Fruit fly (Drosophila melanogaster): ENCODE data around the gene CG11555.

CG11555 gene

dm6 chr2L:294452-295362 is 21.1 kb downstream of the CG11555 start, which contains the start of the genes U2af38 and Stip1 (continued):
- TF ChIP-seq ssp (GFP tag; IDR thresholded peaks at IDR 0.05) (0 out of 2 replicates have a peak, but pooled peaks have one; percentile 12), Nf-YB (GFP tag; optimal IDR thresholded peaks at IDR 0.05) (no peak), CG4617 (GFP tag; optimal IDR thresholded peaks at IDR 0.05; ENCODE audit: borderline replicate concordance) (peak; percentile 51), trem (tag; optimal IDR thresholded peaks at IDR 0.05) (peak; percentile 76), dmrt99B (tag; optimal IDR thresholded peaks at IDR 0.05) (no peak), bigmax (GFP tag; optimal IDR thresholded peaks at IDR 0.05) (peak; percentile 55), gem (tag; optimal IDR thresholded peaks at IDR 0.05) (peak; percentile 50), odd (GFP tag; optimal IDR thresholded peaks at IDR 0.05) (no peak), ERR (GFP tag; optimal IDR thresholded peaks at IDR 0.05) (no peak), Adf1 (GFP tag; IDR thresholded peaks at IDR 0.05) (no peak), CG4854 (GFP tag; optimal IDR thresholded peaks at IDR 0.05) (no peak), Atf6 (GFP tag; IDR thresholded peaks at IDR 0.05) (0 out of 2 replicates have a peak, but pooled peaks have one; percentile 33), D19A (tag; optimal IDR thresholded peaks at IDR 0.05) (peak; percentile 15), CG3995 (GFP tag; optimal IDR thresholded peaks at IDR 0.05) (no peak), repo (GFP tag; optimal IDR thresholded peaks at IDR 0.05) (no peak), B-H1 (GFP tag; IDR thresholded peaks at IDR 0.05) (no peak), Med (GFP tag) (peak; percentile 73), CG14860 (GFP tag; IDR thresholded peaks at IDR 0.05; ENCODE audit: partially characterized antibody) (0 out of 3 replicates have a peak, but pooled peaks have one; percentile 27), CG30020 (tag; optimal IDR thresholded peaks at IDR 0.05) (peak; percentile 33), CG10366 (GFP tag; IDR thresholded peaks at IDR 0.05) (no peak), Dp (GFP tag; optimal IDR thresholded peaks at IDR 0.05) (peak; percentile 34), h (optimal IDR thresholded peaks at IDR 0.05) (no peak), CG1603 (tag; optimal IDR thresholded peaks at IDR 0.05) (peak; percentile 49), onecut (GFP tag; IDR thresholded peaks at IDR 0.05) (no peak), so (GFP tag; IDR thresholded peaks at IDR 0.05) (no peak), gfzf (GFP tag; optimal IDR thresholded peaks at IDR 0.05) (peak; percentile 56), Vsx1 (GFP tag; optimal IDR thresholded peaks at IDR 0.05) (no peak), CG13296 (GFP tag; optimal IDR thresholded peaks at IDR 0.05) (peak; percentile 30), CG34422 (GFP tag; IDR thresholded peaks at IDR 0.05) (peak; percentile 68; the same call in 2 of the 3 replicates), CG6765 (GFP tag; optimal IDR thresholded peaks at IDR 0.05) (no peak), CG12391 (tag; optimal IDR thresholded peaks at IDR 0.05) (peak; percentile 64), CG12659 (GFP tag; optimal IDR thresholded peaks at IDR 0.05) (peak; percentile 37), sens-2 (GFP tag; IDR thresholded peaks at IDR 0.05) (no peak), CG7839 (tag; optimal IDR thresholded peaks at IDR 0.05) (peak; percentile 20), CG43689 (GFP tag; IDR thresholded peaks at IDR 0.05) (no peak), CG7556 (GFP tag; optimal IDR thresholded peaks at IDR 0.05) (no peak), CG13624 (GFP tag; optimal IDR thresholded peaks at IDR 0.05) (no peak), Hr3 (GFP tag; optimal IDR thresholded peaks at IDR 0.05) (peak; percentile 8), nmo (GFP tag; optimal IDR thresholded peaks at IDR 0.05) (peak; percentile 36), hbn (GFP tag; IDR thresholded peaks at IDR 0.05; ENCODE audit: partially characterized antibody) (peak; percentile 72), gsb-n (tag; optimal IDR thresholded peaks at IDR 0.05) (no peak), dm (GFP tag; optimal IDR thresholded peaks at IDR 0.05) (peak; percentile 8), CoRest (tag; optimal IDR thresholded peaks at IDR 0.05) (peak; percentile 29), CG7745 (tag; optimal IDR thresholded peaks at IDR 0.05) (no peak), MBD-R2 (GFP tag; IDR thresholded peaks at IDR 0.05) (peak; percentile 55), CG12155 (GFP tag; optimal IDR thresholded peaks at IDR 0.05) (no peak), CG16813 (GFP tag; IDR thresholded peaks at IDR 0.05; ENCODE audit: partially characterized antibody) (peak; percentile 70), bbx (GFP tag; IDR thresholded peaks at IDR 0.05; ENCODE audit: partially characterized antibody) (peak; percentile 66)
